Fruit fly (Drosophila melanogaster) whole organism, embryonic: ENCODE results near the gene CG12171.

Experiments used
- Ada2b ChIP-seq: fragments of 200-800 bp; sonication (Bioruptor generic); IDR thresholded peaks from 2 replicates; pipeline ENCODE4 v1.3.6; 2022; ENCODE audit warnings: missing biosample characterization, missing genetic modification characterization
- CG11085 ChIP-seq: fragments of 200-800 bp; sonication (Bioruptor generic); IDR thresholded peaks from 2 replicates; pipeline ENCODE4 v1.3.6; 2022; ENCODE audit warnings: missing biosample characterization, missing genetic modification characterization
- CG14710 ChIP-seq: fragments of 200-800 bp; sonication (Bioruptor generic); optimal IDR thresholded peaks from 3 replicates; lab custom pipeline; 2019; ENCODE audit warnings: missing biosample characterization, mild to moderate bottlenecking, missing genetic modification characterization, moderate library complexity
- CG15514 ChIP-seq: fragments of 200-800 bp; sonication (Bioruptor generic); optimal IDR thresholded peaks from 3 replicates; lab custom pipeline; 2017; ENCODE audit warnings: missing biosample characterization, missing genetic modification characterization, mild to moderate bottlenecking, moderate library complexity, missing genetic modification reagents
- CG18011 ChIP-seq: fragments of 200-800 bp; sonication (Bioruptor generic); optimal IDR thresholded peaks from 2 replicates; lab custom pipeline; 2017; ENCODE audit warnings: missing biosample characterization, missing genetic modification characterization, mild to moderate bottlenecking, moderate library complexity, missing genotype
- CG2120 ChIP-seq: fragments of 200-800 bp; sonication (Bioruptor generic); optimal IDR thresholded peaks from 3 replicates; lab custom pipeline; 2016; ENCODE audit warnings: missing biosample characterization, missing genetic modification characterization
- CG31224 ChIP-seq: fragments of 200-800 bp; sonication (Bioruptor generic); IDR thresholded peaks from 2 replicates; pipeline ENCODE4 v1.3.6; 2022; ENCODE audit warnings: missing biosample characterization, missing genetic modification characterization
- CG34422 ChIP-seq: fragments of 200-800 bp; sonication (Bioruptor generic); IDR thresholded peaks from 3 replicates; pipeline ENCODE4 v1.3.6; 2022; ENCODE audit warnings: missing biosample characterization, missing genetic modification characterization
- CG3726 ChIP-seq: fragments of 200-800 bp; sonication (Bioruptor generic); IDR thresholded peaks from 3 replicates; pipeline ENCODE4, ENCODE4 v1.3.6; 2022; ENCODE audit warnings: missing biosample characterization, missing genetic modification characterization
- CG3838 ChIP-seq: fragments of 200-800 bp; sonication (Bioruptor generic); optimal IDR thresholded peaks from 3 replicates; lab custom pipeline; 2016; ENCODE audit warnings: missing biosample characterization, missing genetic modification characterization
- CG4282 ChIP-seq: fragments of 200-800 bp; sonication (Bioruptor generic); optimal IDR thresholded peaks from 2 replicates; lab custom pipeline; 2016; ENCODE audit warnings: missing biosample characterization, missing genetic modification characterization
- CG4360 ChIP-seq: fragments of 200-800 bp; sonication (Bioruptor generic); IDR thresholded peaks from 2 replicates; pipeline ENCODE4 v1.3.6; 2022; ENCODE audit warnings: missing biosample characterization, missing genetic modification characterization
- CG4730 ChIP-seq: fragments of 200-800 bp; sonication (Bioruptor generic); IDR thresholded peaks from 2 replicates; pipeline ENCODE4 v1.3.6; 2022; ENCODE audit warnings: missing biosample characterization, missing genetic modification characterization
- CG6254 ChIP-seq: fragments of 200-800 bp; sonication (Bioruptor generic); optimal IDR thresholded peaks from 3 replicates; lab custom pipeline; 2017; ENCODE audit warnings: mild to moderate bottlenecking, missing biosample characterization, missing genetic modification reagents, missing genetic modification characterization
- CG7786 ChIP-seq: fragments of 200-800 bp; sonication (Bioruptor generic); optimal IDR thresholded peaks from 2 replicates; lab custom pipeline; 2016; ENCODE audit warnings: missing biosample characterization, missing genetic modification characterization
- CG8281 ChIP-seq: fragments of 200-800 bp; sonication (Bioruptor generic); optimal IDR thresholded peaks from 2 replicates; lab custom pipeline; 2018; ENCODE audit warnings: missing biosample characterization, mild to moderate bottlenecking, missing genetic modification characterization, moderate library complexity
- CG8944 ChIP-seq: fragments of 200-800 bp; sonication (Bioruptor generic); optimal IDR thresholded peaks from 3 replicates; lab custom pipeline; 2016; ENCODE audit warnings: missing biosample characterization, missing genetic modification characterization
- CG9609 ChIP-seq: fragments of 200-800 bp; sonication (Bioruptor generic); optimal IDR thresholded peaks from 3 replicates; lab custom pipeline; 2016; ENCODE audit warnings: missing biosample characterization, missing genetic modification characterization
- CG9876 ChIP-seq: fragments of 200-800 bp; sonication (Bioruptor generic); optimal IDR thresholded peaks from 2 replicates; lab custom pipeline; 2016; ENCODE audit warnings: missing biosample characterization, missing genetic modification characterization
- D ChIP-seq, 2 experiments: fragments of 200-800 bp in 1 of 2; fragments of >200 bp in 1 of 2; sonication (Bioruptor generic) in 1 of 2; optimal IDR thresholded peaks; 2 replicates in 1 of 2; 3 replicates in 1 of 2; lab custom pipeline; 2017; ENCODE audit warnings: mild to moderate bottlenecking in 1 of 2, missing biosample characterization in 1 of 2, missing genetic modification characterization in 1 of 2, missing genetic modification reagents in 1 of 2
- Dad ChIP-seq: fragments of 200-800 bp; sonication (Bioruptor generic); optimal IDR thresholded peaks from 3 replicates; lab custom pipeline; 2016; ENCODE audit warnings: missing biosample characterization, missing genetic modification characterization
- Deaf1 ChIP-seq: fragments of 200-800 bp; optimal IDR thresholded peaks from 3 replicates; lab custom pipeline; 2019; ENCODE audit warnings: missing biosample characterization, mild to moderate bottlenecking, missing genetic modification characterization, moderate library complexity
- Dll ChIP-seq: fragments of 200-800 bp; sonication (Bioruptor generic); IDR thresholded peaks from 4 replicates; pipeline ENCODE4 v1.3.6; 2022; ENCODE audit warnings: missing biosample characterization, missing genetic modification characterization; ENCODE audit not compliant: partially characterized antibody
- Fer1 ChIP-seq: fragments of 200-800 bp; sonication (Bioruptor generic); optimal IDR thresholded peaks from 2 replicates; lab custom pipeline; 2017; ENCODE audit warnings: missing biosample characterization, mild to moderate bottlenecking, missing genetic modification characterization
- HHEX ChIP-seq: fragments of 200-800 bp; sonication (Bioruptor generic); optimal IDR thresholded peaks from 3 replicates; lab custom pipeline; 2017; ENCODE audit warnings: missing biosample characterization, mild to moderate bottlenecking, missing genetic modification characterization, missing genetic modification reagents
- MBD-R2 ChIP-seq: fragments of 200-800 bp; sonication (Bioruptor generic); IDR thresholded peaks from 2 replicates; pipeline ENCODE4 v1.3.6; 2022; ENCODE audit warnings: missing biosample characterization, missing genetic modification characterization
- Myb ChIP-seq: fragments of 200-800 bp; sonication (Bioruptor generic); optimal IDR thresholded peaks from 2 replicates; lab custom pipeline; 2016; ENCODE audit warnings: missing biosample characterization, missing genetic modification characterization
- Pdp1 ChIP-seq, 2 experiments: fragments of 200-800 bp; sonication (Bioruptor generic); optimal IDR thresholded peaks; 3 replicates each; lab custom pipeline; 2016; ENCODE audit warnings: missing biosample characterization in 2 of 2, missing genetic modification characterization in 2 of 2, mild to moderate bottlenecking in 1 of 2, moderate library complexity in 1 of 2
- Sin3A ChIP-seq: fragments of >200 bp; optimal IDR thresholded peaks from 2 replicates; lab custom pipeline; 2018
- Ssrp ChIP-seq: fragments of 200-800 bp; sonication (Bioruptor generic); optimal IDR thresholded peaks from 2 replicates; lab custom pipeline; 2018; ENCODE audit warnings: missing biosample characterization, mild to moderate bottlenecking, missing genetic modification characterization, moderate library complexity
- Taf1 ChIP-seq: fragments of 200-800 bp; sonication (Bioruptor generic); IDR thresholded peaks from 2 replicates; pipeline ENCODE4 v1.3.6; 2022; ENCODE audit warnings: missing biosample characterization, missing genetic modification characterization
- YL-1 ChIP-seq: fragments of 200-800 bp; sonication (Bioruptor generic); optimal IDR thresholded peaks from 3 replicates; lab custom pipeline; 2017; ENCODE audit warnings: missing biosample characterization, mild to moderate bottlenecking, missing genetic modification characterization
- abd-A ChIP-seq: fragments of 200-800 bp; sonication (Bioruptor generic); optimal IDR thresholded peaks from 3 replicates; lab custom pipeline; 2019; ENCODE audit warnings: missing biosample characterization, mild to moderate bottlenecking, missing genetic modification characterization, moderate library complexity
- caup ChIP-seq: fragments of 200-800 bp; sonication (Bioruptor generic); optimal IDR thresholded peaks from 3 replicates; lab custom pipeline; 2017; ENCODE audit warnings: missing biosample characterization, mild to moderate bottlenecking, missing genetic modification characterization, moderate library complexity; ENCODE audit not compliant: severe bottlenecking
- dm ChIP-seq: fragments of 200-800 bp; sonication (Bioruptor generic); optimal IDR thresholded peaks from 3 replicates; lab custom pipeline; 2016; ENCODE audit warnings: missing biosample characterization, missing genetic modification characterization
- jigr1 ChIP-seq: fragments of 200-800 bp; sonication (Bioruptor generic); IDR thresholded peaks from 3 replicates; pipeline ENCODE4 v1.3.6; 2022; ENCODE audit warnings: missing biosample characterization, missing genetic modification characterization
- lov ChIP-seq, 2 experiments: fragments of 200-800 bp in 1 of 2; fragments of >200 bp in 1 of 2; sonication (Bioruptor generic) in 1 of 2; IDR thresholded peaks in 1 of 2; optimal IDR thresholded peaks in 1 of 2; 2 replicates in 1 of 2; 3 replicates in 1 of 2; pipeline versions ENCODE4 v1.3.6 to Lab custom; 2017 to 2022; ENCODE audit warnings: missing biosample characterization in 1 of 2, missing genetic modification characterization in 1 of 2
- pita ChIP-seq: fragments of 200-800 bp; sonication (Bioruptor generic); optimal IDR thresholded peaks from 2 replicates; lab custom pipeline; 2017; ENCODE audit warnings: missing biosample characterization, mild to moderate bottlenecking, missing genetic modification characterization
- pnt ChIP-seq: fragments of 200-800 bp; sonication (Bioruptor generic); optimal IDR thresholded peaks from 3 replicates; lab custom pipeline; 2016; ENCODE audit warnings: missing biosample characterization, missing genetic modification characterization
- rib ChIP-seq: fragments of 200-800 bp; sonication (Bioruptor generic); IDR thresholded peaks from 2 replicates; pipeline ENCODE4 v1.3.6; 2022; ENCODE audit warnings: missing biosample characterization, missing genetic modification characterization
- row ChIP-seq: fragments of 200-800 bp; sonication (Bioruptor generic); IDR thresholded peaks from 3 replicates; pipeline ENCODE4 v1.3.6; 2022; ENCODE audit warnings: missing biosample characterization, missing genetic modification characterization
- slbo ChIP-seq: fragments of 200-800 bp; sonication (Bioruptor generic); IDR thresholded peaks from 2 replicates; pipeline ENCODE4 v1.3.6; 2022; ENCODE audit warnings: missing biosample characterization, missing genetic modification characterization
- tna ChIP-seq: fragments of 200-800 bp; sonication (Bioruptor generic); IDR thresholded peaks from 2 replicates; pipeline ENCODE4 v1.3.6; 2022; ENCODE audit warnings: missing biosample characterization, missing genetic modification characterization; ENCODE audit not compliant: partially characterized antibody
- trh ChIP-seq: fragments of 200-800 bp; sonication (Bioruptor generic); optimal IDR thresholded peaks from 2 replicates; lab custom pipeline; 2016; ENCODE audit warnings: missing biosample characterization, missing genetic modification characterization
- unc-4 ChIP-seq: fragments of 200-800 bp; sonication (Bioruptor generic); IDR thresholded peaks from 2 replicates; pipeline ENCODE4 v1.3.6; 2022; ENCODE audit warnings: missing biosample characterization, missing genetic modification characterization; ENCODE audit not compliant: partially characterized antibody
- vfl ChIP-seq: fragments of 200-800 bp; sonication (Bioruptor generic); optimal IDR thresholded peaks from 2 replicates; lab custom pipeline; 2016; ENCODE audit warnings: missing biosample characterization, missing genetic modification characterization
- wek ChIP-seq: fragments of 200-800 bp; sonication (Bioruptor generic); optimal IDR thresholded peaks from 3 replicates; lab custom pipeline; 2018; ENCODE audit warnings: missing biosample characterization, mild to moderate bottlenecking, missing genetic modification characterization, moderate library complexity
- zen2 ChIP-seq: fragments of 200-800 bp; sonication (Bioruptor generic); IDR thresholded peaks from 3 replicates; pipeline ENCODE4 v1.3.6; 2022; ENCODE audit warnings: missing biosample characterization, missing genetic modification characterization; ENCODE audit not compliant: partially characterized antibody

Gene CG12171

DNA sequence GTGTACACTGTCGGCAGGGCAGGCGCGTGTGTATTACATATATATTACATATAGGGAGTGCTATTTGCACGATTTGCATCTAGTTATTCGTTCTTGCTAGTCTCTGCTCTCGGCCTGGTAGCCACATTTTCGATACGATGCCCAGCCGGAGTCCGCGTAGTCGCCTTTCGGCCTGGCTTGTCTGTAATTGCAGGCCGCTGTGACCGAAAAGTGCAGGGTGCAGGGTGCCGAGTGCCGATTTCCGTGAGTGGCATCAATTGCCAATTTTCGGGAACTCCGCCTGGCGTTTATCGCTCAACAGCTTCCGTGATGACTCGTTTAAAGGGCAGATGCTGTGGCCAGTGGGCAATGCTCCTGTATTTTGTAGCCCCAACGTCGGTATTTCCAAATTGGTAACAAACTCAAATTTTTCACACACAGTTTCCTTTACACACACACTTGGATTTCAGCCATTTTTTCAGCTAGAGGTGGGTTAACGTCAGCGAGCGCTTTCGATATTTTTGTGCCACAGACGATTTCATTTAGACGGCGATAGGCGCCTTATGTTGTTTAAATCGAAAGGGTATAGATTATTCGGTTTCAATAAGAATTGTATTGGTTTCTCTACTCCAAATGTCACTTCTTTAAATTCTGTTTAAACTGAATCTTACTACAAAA, 45.4 kb upstream of the CG12171 start, which contains the start of gene CG2926 (continued):
- no peak for TF ChIP-seq CG3726 (GFP tag; lab: Robert Waterston, UW)
- TF ChIP-seq CG4730 (GFP tag; lab: Robert Waterston, UW) = no peak
- TF ChIP-seq CG8281 (tag; lab: Kevin White, UChicago) = no peak
- peak; percentile 33 for TF ChIP-seq pnt (GFP tag; lab: Kevin White, UChicago)
- TF ChIP-seq row (GFP tag; lab: Robert Waterston, UW) = peak; percentile 90
- no peak for TF ChIP-seq lov (optimal IDR thresholded peaks at IDR 0.05; lab: Kevin White, UChicago)
- 0 out of 3 replicates have a peak, but pooled peaks have one; percentile 5 for TF ChIP-seq lov (GFP tag; IDR thresholded peaks at IDR 0.05; lab: Robert Waterston, UW)
- peak; percentile 82; the same call in 2 of the 3 replicates for TF ChIP-seq CG34422 (GFP tag; lab: Robert Waterston, UW)
- peak; percentile 30; the same call in 1 of the 2 replicates for TF ChIP-seq CG11085
- peak; percentile 89 for TF ChIP-seq tna
- TF ChIP-seq Ssrp (tag; lab: Kevin White, UChicago) = no peak
- TF ChIP-seq jigr1 (GFP tag; lab: Robert Waterston, UW) = no peak
- TF ChIP-seq CG14710 (tag; lab: Kevin White, UChicago) = peak; percentile 68
- peak; percentile 51 for TF ChIP-seq dm (GFP tag; lab: Kevin White, UChicago)
- TF ChIP-seq Myb = peak; percentile 55
- TF ChIP-seq Fer1 = no peak
- TF ChIP-seq MBD-R2 (GFP tag; lab: Robert Waterston, UW) = peak; percentile 87
- peak; percentile 86 for TF ChIP-seq YL-1 (GFP tag; lab: Kevin White, UChicago)
- peak in 1 of 2 experiments; percentile 26 for TF ChIP-seq Pdp1 (GFP tag; optimal IDR thresholded peaks at IDR 0.05; lab: Kevin White, UChicago)
- TF ChIP-seq CG4360 (GFP tag; lab: Robert Waterston, UW) = no peak
- peak; percentile 38 for TF ChIP-seq vfl (GFP tag; lab: Kevin White, UChicago)
- TF ChIP-seq abd-A (tag; lab: Kevin White, UChicago) = no peak
- TF ChIP-seq D (optimal IDR thresholded peaks at IDR 0.05; lab: Kevin White, UChicago) = no peak
- no peak for TF ChIP-seq D (GFP tag; optimal IDR thresholded peaks at IDR 0.05; lab: Kevin White, UChicago)
- peak; percentile 57 for TF ChIP-seq rib
- peak; percentile 45 for TF ChIP-seq Sin3A
- TF ChIP-seq CG18011 = no peak
- TF ChIP-seq trh (GFP tag; lab: Kevin White, UChicago) = no peak
- peak; percentile 44 for TF ChIP-seq CG9609 (GFP tag; lab: Kevin White, UChicago)
- peak; percentile 82 for TF ChIP-seq Dll (GFP tag; lab: Robert Waterston, UW)
- TF ChIP-seq CG3838 = no peak
- TF ChIP-seq CG6254 (GFP tag; lab: Kevin White, UChicago) = peak; percentile 54
- peak; percentile 79 for TF ChIP-seq zen2 (GFP tag; lab: Robert Waterston, UW)
- 0 out of 2 replicates have a peak, but pooled peaks have one; percentile 5 for TF ChIP-seq Ada2b
- TF ChIP-seq wek = no peak
- TF ChIP-seq CG8944 (GFP tag; lab: Kevin White, UChicago) = peak; percentile 9
- TF ChIP-seq Deaf1 (tag; lab: Kevin White, UChicago) = no peak
- no peak for TF ChIP-seq CG31224
- TF ChIP-seq pita (GFP tag; lab: Kevin White, UChicago) = no peak
- peak; percentile 39 for TF ChIP-seq CG7786 (GFP tag; lab: Kevin White, UChicago)
- TF ChIP-seq CG9876 (GFP tag; lab: Kevin White, UChicago) = peak; percentile 53
- peak; percentile 15 for TF ChIP-seq CG4282 (GFP tag; lab: Kevin White, UChicago)
- peak; percentile 72 for TF ChIP-seq slbo (GFP tag; lab: Robert Waterston, UW)
- no peak for TF ChIP-seq Dad (GFP tag; lab: Kevin White, UChicago)
- peak; percentile 63 for TF ChIP-seq CG15514 (GFP tag; lab: Kevin White, UChicago)
- peak; percentile 9 for TF ChIP-seq caup (GFP tag; lab: Kevin White, UChicago)
- no peak for TF ChIP-seq HHEX (GFP tag; lab: Kevin White, UChicago)
- TF ChIP-seq unc-4 (GFP tag; lab: Robert Waterston, UW) = peak; percentile 84
- no peak for TF ChIP-seq Taf1 (GFP tag; lab: Robert Waterston, UW)
- peak; percentile 68 for TF ChIP-seq CG2120 (GFP tag; lab: Kevin White, UChicago)
